Worm (Caenorhabditis elegans): Measurements from ENCODE around the gene srd-33.

srd-33 gene

ce11 chrV:4826710-4827380 is 45.2 kb upstream of the srd-33 start, which contains the start of the genes hsp-6 and C37H5.5 (continued):
- TF ChIP-seq nhr-28 (tag; optimal IDR thresholded peaks at IDR 0.05) (no peak), ces-1 (GFP tag; optimal IDR thresholded peaks at IDR 0.05) (no peak), ceh-8 (GFP tag; optimal IDR thresholded peaks at IDR 0.05) (no peak), blmp-1 (tag; optimal IDR thresholded peaks at IDR 0.05) (no peak), nhr-85 (tag) (peak; percentile 88), ztf-4 (tag; optimal IDR thresholded peaks at IDR 0.05) (peak; percentile 56), nhr-11 (tag; optimal IDR thresholded peaks at IDR 0.05) (no peak), mep-1 (tag; optimal IDR thresholded peaks at IDR 0.05) (peak; percentile 83), egl-13 (tag; optimal IDR thresholded peaks at IDR 0.05) (peak; percentile 53), lsy-2 (tag; optimal IDR thresholded peaks at IDR 0.05) (peak; percentile 87 to 95), lin-13 (GFP tag; optimal IDR thresholded peaks at IDR 0.05) (peak; percentile 72), hpl-2 (GFP tag; optimal IDR thresholded peaks at IDR 0.05) (no peak), snpc-4 (tag; optimal IDR thresholded peaks at IDR 0.05) (peak; percentile 72), Y116A8C.19 (tag; optimal IDR thresholded peaks at IDR 0.05; ENCODE audit: borderline replicate concordance) (no peak), nhr-71 (tag; optimal IDR thresholded peaks at IDR 0.05) (peak; percentile 91), elt-3 (tag; optimal IDR thresholded peaks at IDR 0.05) (peak in 2 of 6 experiments; percentile 23 to 82), dsc-1 (tag; optimal IDR thresholded peaks at IDR 0.05) (peak; percentile 42), ceh-63 (GFP tag; optimal IDR thresholded peaks at IDR 0.05) (no peak), unc-30 (tag; optimal IDR thresholded peaks at IDR 0.05) (no peak), aha-1 (tag; optimal IDR thresholded peaks at IDR 0.05) (no peak), vab-15 (tag; optimal IDR thresholded peaks at IDR 0.05) (no peak), rnt-1 (tag; optimal IDR thresholded peaks at IDR 0.05) (peak; percentile 84), nhr-47 (tag; optimal IDR thresholded peaks at IDR 0.05) (peak; percentile 83), elt-2 (tag; optimal IDR thresholded peaks at IDR 0.05) (peak; percentile 14), alr-1 (tag; optimal IDR thresholded peaks at IDR 0.05; ENCODE audit: borderline replicate concordance) (no peak), nhr-19 (GFP tag; conservative IDR thresholded peaks at IDR 0.05) (peak; percentile 75), fkh-8 (tag; optimal IDR thresholded peaks at IDR 0.05) (peak; percentile 78), aly-2 (tag; optimal IDR thresholded peaks at IDR 0.05) (peak; percentile 68), pqm-1 (tag; optimal IDR thresholded peaks at IDR 0.05) (no peak), dpl-1 (GFP tag; optimal IDR thresholded peaks at IDR 0.05) (peak; percentile 59 to 77 (median 74)), sup-37 (GFP tag; optimal IDR thresholded peaks at IDR 0.05) (no peak), xbp-1 (tag; optimal IDR thresholded peaks at IDR 0.05) (peak; percentile 72), hlh-17 (GFP tag; optimal IDR thresholded peaks at IDR 0.05; ENCODE audit: borderline replicate concordance) (no peak), ceh-90 (tag; optimal IDR thresholded peaks at IDR 0.05) (no peak), mdl-1 (tag; optimal IDR thresholded peaks at IDR 0.05) (peak in 1 of 2 experiments; percentile 77), grh-1 (GFP tag; IDR thresholded peaks at IDR 0.05) (peak; percentile 69), irx-1 (tag; optimal IDR thresholded peaks at IDR 0.05) (peak; percentile 55), skn-1 (tag; optimal IDR thresholded peaks at IDR 0.05) (peak; percentile 92), nhr-12 (tag; optimal IDR thresholded peaks at IDR 0.05) (no peak), unc-62 (GFP tag; optimal IDR thresholded peaks at IDR 0.05) (no peak), fkh-10 (GFP tag; optimal IDR thresholded peaks at IDR 0.05) (no peak), unc-98 (GFP tag; IDR thresholded peaks at IDR 0.05) (no peak), mab-9 (GFP tag; IDR thresholded peaks at IDR 0.05) (peak; percentile 18; the same call in 1 of the 2 replicates), zag-1 (tag; optimal IDR thresholded peaks at IDR 0.05) (no peak), isw-1 (GFP tag; IDR thresholded peaks at IDR 0.05) (peak; percentile 84), lin-39 (tag; optimal IDR thresholded peaks at IDR 0.05) (peak; percentile 20), egl-27 (tag; optimal IDR thresholded peaks at IDR 0.05) (no peak), lin-14 (GFP tag; optimal IDR thresholded peaks at IDR 0.05) (no peak), zip-4 (GFP tag; optimal IDR thresholded peaks at IDR 0.05) (peak; percentile 31), nhr-76 (tag; optimal IDR thresholded peaks at IDR 0.05) (no peak), sox-4 (tag; optimal IDR thresholded peaks at IDR 0.05) (peak; percentile 40)

Data from whole organism, L1 larva.